Worm (Caenorhabditis elegans): ENCODE measurements around the gene K08F8.7.

The K08F8.7 gene

DNA sequence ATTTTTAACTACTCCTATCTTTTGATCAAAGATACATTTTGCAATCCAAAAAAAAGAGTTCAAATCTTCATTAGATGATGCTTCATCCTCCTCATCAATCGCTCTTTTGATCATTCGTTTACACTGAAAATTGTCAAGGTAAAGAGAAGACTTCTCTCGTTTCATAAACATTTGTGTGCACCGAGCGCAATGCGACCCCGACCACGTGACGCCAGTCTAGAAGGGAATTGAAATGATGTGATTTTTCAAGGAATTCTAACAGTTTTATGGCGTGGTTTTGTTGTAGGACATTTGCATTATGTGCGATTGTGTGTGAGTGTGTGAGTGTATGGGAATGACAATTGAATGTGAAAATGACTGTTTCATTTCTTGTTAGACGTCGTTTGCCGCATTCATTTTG, 13.9 kb downstream of the K08F8.7 start (continued):
- TF ChIP-seq dmd-8 (GFP tag; IDR thresholded peaks at IDR 0.05) (no peak), ceh-20 (GFP tag; IDR thresholded peaks at IDR 0.05) (peak; percentile 45; the same call in 1 of the 2 replicates), ama-1 (optimal IDR thresholded peaks at IDR 0.05) (no peak), nhr-102 (tag; optimal IDR thresholded peaks at IDR 0.05) (no peak), ceh-28 (tag; optimal IDR thresholded peaks at IDR 0.05) (no peak), Y5F2A.4 (GFP tag; optimal IDR thresholded peaks at IDR 0.05) (no peak), nhr-42 (GFP tag; IDR thresholded peaks at IDR 0.05) (no peak), zag-1 (tag; optimal IDR thresholded peaks at IDR 0.05) (no peak), ceh-32 (tag; optimal IDR thresholded peaks at IDR 0.05; ENCODE audit: poor library complexity) (no peak), ceh-82 (tag; optimal IDR thresholded peaks at IDR 0.05) (no peak), daf-19 (GFP tag; conservative IDR thresholded peaks at IDR 0.05) (no peak), pqm-1 (tag; optimal IDR thresholded peaks at IDR 0.05) (no peak), hlh-30 (tag; optimal IDR thresholded peaks at IDR 0.05; ENCODE audit: insufficient read depth) (peak; percentile 73), nhr-111 (GFP tag; optimal IDR thresholded peaks at IDR 0.05) (no peak), nhr-48 (tag; optimal IDR thresholded peaks at IDR 0.05) (peak; percentile 55), Y48G9A.11 (GFP tag; IDR thresholded peaks at IDR 0.05) (no peak), dmd-6 (GFP tag; IDR thresholded peaks at IDR 0.05) (peak; percentile 63), nhr-10 (tag; optimal IDR thresholded peaks at IDR 0.05) (no peak), snpc-1.2 (GFP tag; IDR thresholded peaks at IDR 0.05) (no peak), T20F7.1 (GFP tag; optimal IDR thresholded peaks at IDR 0.05) (no peak), nhr-237 (tag; optimal IDR thresholded peaks at IDR 0.05) (no peak), mxl-2 (GFP tag; conservative IDR thresholded peaks at IDR 0.05) (no peak), lin-1 (GFP tag; IDR thresholded peaks at IDR 0.05) (no peak; the same call in 1 of the 2 replicates), mdl-1 (tag; optimal IDR thresholded peaks at IDR 0.05) (peak in 1 of 2 experiments; percentile 54), hif-1 (tag; optimal IDR thresholded peaks at IDR 0.05) (peak in 1 of 2 experiments; percentile 58), spr-3 (GFP tag; optimal IDR thresholded peaks at IDR 0.05) (no peak), mxl-3 (GFP tag; optimal IDR thresholded peaks at IDR 0.05) (peak; percentile 49), ztf-7 (tag; optimal IDR thresholded peaks at IDR 0.05) (no peak), php-3 (GFP tag; IDR thresholded peaks at IDR 0.05) (0 out of 2 replicates have a peak, but pooled peaks have one; percentile 5), skn-1 (tag; optimal IDR thresholded peaks at IDR 0.05) (no peak), cey-2 (tag; optimal IDR thresholded peaks at IDR 0.05; ENCODE audit: borderline replicate concordance, insufficient read depth) (no peak), daf-16 (GFP tag; optimal IDR thresholded peaks at IDR 0.05) (peak in 1 of 2 experiments; percentile 48), daf-16 (tag; optimal IDR thresholded peaks at IDR 0.05) (peak; percentile 40), daf-8 (GFP tag; IDR thresholded peaks at IDR 0.05) (no peak), lsy-2 (tag; optimal IDR thresholded peaks at IDR 0.05) (peak in 1 of 2 experiments; percentile 39), nhr-28 (tag; optimal IDR thresholded peaks at IDR 0.05) (peak; percentile 16), attf-4 (tag; optimal IDR thresholded peaks at IDR 0.05) (no peak), unc-39 (tag; optimal IDR thresholded peaks at IDR 0.05) (no peak), lin-29 (GFP tag; IDR thresholded peaks at IDR 0.05) (no peak), mdt-29 (GFP tag; IDR thresholded peaks at IDR 0.05) (no peak), aly-2 (tag; optimal IDR thresholded peaks at IDR 0.05) (no peak), tra-1 (GFP tag; IDR thresholded peaks at IDR 0.05) (peak; percentile 49; the same call in 1 of the 2 replicates), nhr-77 (tag; optimal IDR thresholded peaks at IDR 0.05) (no peak), ztf-11 (tag; optimal IDR thresholded peaks at IDR 0.05) (no peak), ZK546.5 (tag; optimal IDR thresholded peaks at IDR 0.05) (no peak), ceh-62 (tag; optimal IDR thresholded peaks at IDR 0.05) (no peak)

Data from whole organism, L4 larva.